Fruit fly (Drosophila melanogaster) whole organism, embryonic: ENCODE results near the gene Mst85C.

ENCODE experiments used
- CG10654 ChIP-seq: fragments of 200-800 bp; sonication (Bioruptor generic); optimal IDR thresholded peaks from 2 replicates; lab custom pipeline; 2016; ENCODE audit warnings: missing biosample characterization, missing genetic modification characterization
- CG10979 ChIP-seq: fragments of 200-800 bp; sonication (Bioruptor generic); optimal IDR thresholded peaks from 2 replicates; lab custom pipeline; 2018; ENCODE audit warnings: missing biosample characterization, mild to moderate bottlenecking, missing genetic modification characterization, moderate library complexity
- CG11093 ChIP-seq: fragments of 200-800 bp; sonication (Bioruptor generic); IDR thresholded peaks from 3 replicates; pipeline ENCODE4 v1.3.6; 2022; ENCODE audit warnings: missing biosample characterization, missing genetic modification characterization
- CG14050 ChIP-seq: fragments of 200-800 bp; sonication (Bioruptor generic); IDR thresholded peaks from 3 replicates; pipeline ENCODE4 v1.3.6; 2022; ENCODE audit warnings: missing biosample characterization, missing genetic modification characterization
- CG15011 ChIP-seq: fragments of 200-800 bp; sonication (Bioruptor generic); optimal IDR thresholded peaks from 3 replicates; lab custom pipeline; 2018; ENCODE audit warnings: missing biosample characterization, mild to moderate bottlenecking, missing genetic modification characterization
- CG1602 ChIP-seq: fragments of 200-800 bp; sonication (Bioruptor generic); optimal IDR thresholded peaks from 3 replicates; lab custom pipeline; 2016; ENCODE audit warnings: missing biosample characterization, missing genetic modification characterization
- CG2120 ChIP-seq: fragments of 200-800 bp; sonication (Bioruptor generic); optimal IDR thresholded peaks from 3 replicates; lab custom pipeline; 2016; ENCODE audit warnings: missing biosample characterization, missing genetic modification characterization
- CG2712 ChIP-seq: fragments of 200-800 bp; optimal IDR thresholded peaks from 3 replicates; lab custom pipeline; 2019; ENCODE audit warnings: missing biosample characterization, mild to moderate bottlenecking, missing genetic modification characterization, moderate library complexity
- CG2875 ChIP-seq: fragments of 200-800 bp; sonication (Bioruptor generic); optimal IDR thresholded peaks from 2 replicates; lab custom pipeline; 2017; ENCODE audit warnings: missing biosample characterization, mild to moderate bottlenecking, missing genetic modification characterization, missing genetic modification reagents
- CG30431 ChIP-seq: fragments of 200-800 bp; sonication (Bioruptor generic); optimal IDR thresholded peaks from 2 replicates; lab custom pipeline; 2017; ENCODE audit warnings: missing biosample characterization, missing genetic modification characterization
- CG31365 ChIP-seq: fragments of 200-800 bp; sonication (Bioruptor generic); optimal IDR thresholded peaks from 2 replicates; lab custom pipeline; 2018; ENCODE audit warnings: missing biosample characterization, mild to moderate bottlenecking, missing genetic modification characterization
- CG32532 ChIP-seq: fragments of 200-800 bp; sonication (Bioruptor generic); IDR thresholded peaks from 2 replicates; pipeline ENCODE4 v1.3.6; 2022; ENCODE audit warnings: missing biosample characterization, missing genetic modification characterization
- CG3847 ChIP-seq: fragments of 200-800 bp; sonication (Bioruptor generic); IDR thresholded peaks from 2 replicates; pipeline ENCODE4 v1.3.6; 2022; ENCODE audit warnings: missing biosample characterization, missing genetic modification characterization
- CG4404 ChIP-seq: fragments of 200-800 bp; sonication (Bioruptor generic); IDR thresholded peaks from 2 replicates; pipeline ENCODE4 v1.3.6; 2022; ENCODE audit warnings: missing biosample characterization, missing genetic modification characterization
- CG6683 ChIP-seq: fragments of 200-800 bp; sonication (Bioruptor generic); optimal IDR thresholded peaks from 2 replicates; lab custom pipeline; 2017; ENCODE audit warnings: missing biosample characterization, mild to moderate bottlenecking, missing genetic modification characterization, missing genetic modification reagents
- CG6854 ChIP-seq: fragments of 200-800 bp; sonication (Bioruptor generic); optimal IDR thresholded peaks from 3 replicates; lab custom pipeline; 2017; ENCODE audit warnings: missing biosample characterization, mild to moderate bottlenecking, missing genetic modification characterization
- CG7271 ChIP-seq: fragments of 200-800 bp; sonication (Bioruptor generic); optimal IDR thresholded peaks from 2 replicates; lab custom pipeline; 2018; ENCODE audit warnings: missing biosample characterization, mild to moderate bottlenecking, missing genetic modification characterization, moderate library complexity
- CG7372 ChIP-seq: fragments of 200-800 bp; sonication (Bioruptor generic); IDR thresholded peaks from 2 replicates; pipeline ENCODE4 v1.3.6; 2022; ENCODE audit warnings: missing biosample characterization, missing genetic modification characterization
- CG8765 ChIP-seq: fragments of 200-800 bp; sonication (Bioruptor generic); IDR thresholded peaks from 2 replicates; pipeline ENCODE4 v1.3.6; 2022; ENCODE audit warnings: missing biosample characterization, missing genetic modification characterization
- CG9609 ChIP-seq: fragments of 200-800 bp; sonication (Bioruptor generic); optimal IDR thresholded peaks from 3 replicates; lab custom pipeline; 2016; ENCODE audit warnings: missing biosample characterization, missing genetic modification characterization
- CG9727 ChIP-seq: fragments of 200-800 bp; sonication (Bioruptor generic); optimal IDR thresholded peaks from 3 replicates; lab custom pipeline; 2017; ENCODE audit warnings: missing biosample characterization, mild to moderate bottlenecking, missing genetic modification characterization
- CoRest ChIP-seq: fragments of 200-800 bp; sonication (Bioruptor generic); optimal IDR thresholded peaks from 3 replicates; lab custom pipeline; 2018; ENCODE audit warnings: missing biosample characterization, mild to moderate bottlenecking, missing genetic modification characterization, moderate library complexity
- Dad ChIP-seq: fragments of 200-800 bp; sonication (Bioruptor generic); optimal IDR thresholded peaks from 3 replicates; lab custom pipeline; 2016; ENCODE audit warnings: missing biosample characterization, missing genetic modification characterization
- Fer2 ChIP-seq: fragments of 200-800 bp; sonication (Bioruptor generic); optimal IDR thresholded peaks from 2 replicates; lab custom pipeline; 2018; ENCODE audit warnings: missing biosample characterization, mild to moderate bottlenecking, missing genetic modification characterization, moderate library complexity
- Gug ChIP-seq: fragments of 200-800 bp; sonication (Bioruptor generic); IDR thresholded peaks from 4 replicates; pipeline ENCODE4 v1.3.6; 2022; ENCODE audit warnings: missing biosample characterization, missing genetic modification characterization
- Hand ChIP-seq: fragments of 200-800 bp; sonication (Bioruptor generic); optimal IDR thresholded peaks from 2 replicates; lab custom pipeline; 2017; ENCODE audit warnings: mild to moderate bottlenecking, missing biosample characterization, missing genetic modification reagents, missing genetic modification characterization
- HmgZ ChIP-seq: fragments of 200-800 bp; sonication (Bioruptor generic); optimal IDR thresholded peaks from 2 replicates; lab custom pipeline; 2018; ENCODE audit warnings: missing biosample characterization, mild to moderate bottlenecking, missing genetic modification characterization
- Hr3 ChIP-seq: fragments of 200-800 bp; sonication (Bioruptor generic); optimal IDR thresholded peaks from 3 replicates; lab custom pipeline; 2016; ENCODE audit warnings: missing biosample characterization, missing genetic modification characterization
- Med ChIP-seq: fragments of 200-800 bp; sonication (Bioruptor generic); peaks from one replicate; lab custom pipeline; 2016; ENCODE audit warnings: missing biosample characterization, missing genetic modification characterization, mild to moderate bottlenecking, inconsistent platforms, moderate library complexity
- Mes4 ChIP-seq: fragments of 200-800 bp; sonication (Bioruptor generic); optimal IDR thresholded peaks from 2 replicates; lab custom pipeline; 2016; ENCODE audit warnings: missing biosample characterization, missing genetic modification characterization
- bsh ChIP-seq, 2 experiments: fragments of 200-800 bp; sonication (Bioruptor generic); optimal IDR thresholded peaks; 2 replicates each; lab custom pipeline; 2017 to 2018; ENCODE audit warnings: mild to moderate bottlenecking in 2 of 2, missing biosample characterization in 2 of 2, missing genetic modification characterization in 2 of 2, moderate library complexity in 1 of 2
- cato ChIP-seq: fragments of 200-800 bp; sonication (Bioruptor generic); optimal IDR thresholded peaks from 2 replicates; lab custom pipeline; 2016; ENCODE audit warnings: missing biosample characterization, missing genetic modification characterization, borderline replicate concordance
- crp ChIP-seq, 2 experiments: fragments of 200-800 bp; sonication (Bioruptor generic); optimal IDR thresholded peaks; 2 replicates in 1 of 2; 3 replicates in 1 of 2; lab custom pipeline; 2017; ENCODE audit warnings: missing biosample characterization in 2 of 2, missing genetic modification characterization in 2 of 2, mild to moderate bottlenecking in 1 of 2, moderate library complexity in 1 of 2
- dan ChIP-seq: fragments of 200-800 bp; sonication (Bioruptor generic); IDR thresholded peaks from 2 replicates; pipeline ENCODE4 v1.3.6; 2022; ENCODE audit warnings: missing biosample characterization, missing genetic modification characterization
- dmrt11E ChIP-seq: fragments of 200-800 bp; sonication (Bioruptor generic); optimal IDR thresholded peaks from 3 replicates; lab custom pipeline; 2018; ENCODE audit warnings: missing biosample characterization, mild to moderate bottlenecking, missing genetic modification characterization, moderate library complexity
- dpn ChIP-seq, 2 experiments: fragments of 200-800 bp; sonication (Bioruptor generic); optimal IDR thresholded peaks; 3 replicates each; lab custom pipeline; 2016; ENCODE audit warnings: missing biosample characterization in 2 of 2, missing genetic modification characterization in 2 of 2
- ewg ChIP-seq: fragments of 200-800 bp; sonication (Bioruptor generic); optimal IDR thresholded peaks from 3 replicates; lab custom pipeline; 2017; ENCODE audit warnings: mild to moderate bottlenecking, missing biosample characterization, missing genetic modification reagents, missing genetic modification characterization
- exex ChIP-seq: fragments of 200-800 bp; sonication (Bioruptor generic); optimal IDR thresholded peaks from 4 replicates; lab custom pipeline; 2018; ENCODE audit warnings: missing biosample characterization, mild to moderate bottlenecking, missing genetic modification characterization, moderate library complexity
- fd102C ChIP-seq: fragments of 200-800 bp; sonication (Bioruptor generic); optimal IDR thresholded peaks from 2 replicates; lab custom pipeline; 2018; ENCODE audit warnings: missing biosample characterization, mild to moderate bottlenecking, missing genetic modification characterization, moderate library complexity
- gcm ChIP-seq: fragments of 200-800 bp; sonication (Bioruptor generic); optimal IDR thresholded peaks from 2 replicates; lab custom pipeline; 2019; ENCODE audit warnings: missing biosample characterization, mild to moderate bottlenecking, missing genetic modification characterization, moderate library complexity
- gem ChIP-seq: fragments of 200-800 bp; sonication (Bioruptor generic); optimal IDR thresholded peaks from 2 replicates; lab custom pipeline; 2019; ENCODE audit warnings: missing biosample characterization, mild to moderate bottlenecking, missing genetic modification characterization, moderate library complexity
- nmo ChIP-seq: fragments of 200-800 bp; sonication (Bioruptor generic); optimal IDR thresholded peaks from 2 replicates; lab custom pipeline; 2018; ENCODE audit warnings: missing biosample characterization, mild to moderate bottlenecking, missing genetic modification characterization, moderate library complexity
- oc ChIP-seq: fragments of 200-800 bp; sonication (Bioruptor generic); optimal IDR thresholded peaks from 2 replicates; lab custom pipeline; 2018; ENCODE audit warnings: missing biosample characterization, mild to moderate bottlenecking, missing genetic modification characterization, moderate library complexity
- org-1 ChIP-seq: fragments of 200-800 bp; sonication (Bioruptor generic); optimal IDR thresholded peaks from 2 replicates; lab custom pipeline; 2017; ENCODE audit warnings: missing biosample characterization, missing genetic modification characterization
- sd ChIP-seq: fragments of 200-800 bp; sonication (Bioruptor generic); optimal IDR thresholded peaks from 3 replicates; lab custom pipeline; 2018; ENCODE audit warnings: missing biosample characterization, mild to moderate bottlenecking, missing genetic modification characterization, moderate library complexity
- tin ChIP-seq: fragments of 200-800 bp; sonication (Bioruptor generic); optimal IDR thresholded peaks from 3 replicates; lab custom pipeline; 2016; ENCODE audit warnings: missing biosample characterization, missing genetic modification characterization
- tll ChIP-seq, 2 experiments: fragments of 200-800 bp in 1 of 2; fragments of >200 bp in 1 of 2; sonication (Bioruptor generic) in 1 of 2; optimal IDR thresholded peaks; 2 replicates each; lab custom pipeline; 2017 to 2019; ENCODE audit warnings: missing biosample characterization in 2 of 2, missing genetic modification characterization in 2 of 2, mild to moderate bottlenecking in 1 of 2, moderate library complexity in 1 of 2
- toy ChIP-seq: fragments of 200-800 bp; sonication (Bioruptor generic); IDR thresholded peaks from 2 replicates; pipeline ENCODE4 v1.3.6; 2022; ENCODE audit warnings: missing biosample characterization, missing genetic modification characterization
- trem ChIP-seq: fragments of 200-800 bp; optimal IDR thresholded peaks from 3 replicates; lab custom pipeline; 2019; ENCODE audit warnings: missing biosample characterization, mild to moderate bottlenecking, missing genetic modification characterization, moderate library complexity

The Mst85C gene

dm6 chr3R:9054442-9055118 lies 6.1 kb downstream of the Mst85C start:
- TF ChIP-seq cato (GFP tag; lab: Kevin White, UChicago): peak; percentile 51
- TF ChIP-seq nmo (GFP tag; lab: Kevin White, UChicago): peak; percentile 34
- peak; percentile 13 for TF ChIP-seq trem (tag; lab: Kevin White, UChicago)
- TF ChIP-seq CG2120: peak; percentile 67
- TF ChIP-seq dpn (GFP tag; optimal IDR thresholded peaks at IDR 0.05; lab: Kevin White, UChicago): peak; percentile 12 to 59
- TF ChIP-seq CG2712 (tag; lab: Kevin White, UChicago): peak; percentile 70
- TF ChIP-seq sd (tag; lab: Kevin White, UChicago): peak; percentile 67
- peak; percentile 12 for TF ChIP-seq exex (tag; lab: Kevin White, UChicago)
- peak; percentile 36 for TF ChIP-seq ewg (GFP tag; lab: Kevin White, UChicago)
- peak; percentile 34 for TF ChIP-seq org-1 (GFP tag; lab: Kevin White, UChicago)
- TF ChIP-seq Fer2 (tag; lab: Kevin White, UChicago): peak; percentile 31
- no peak for TF ChIP-seq CG4404 (GFP tag; lab: Robert Waterston, UW)
- TF ChIP-seq Gug (GFP tag; lab: Robert Waterston, UW): peak; percentile 79
- peak; percentile 70 for TF ChIP-seq CG11093 (GFP tag; lab: Robert Waterston, UW)
- no peak for TF ChIP-seq CG7372
- TF ChIP-seq CG9609 (GFP tag; lab: Kevin White, UChicago): no peak
- peak; percentile 37 for TF ChIP-seq CG31365 (tag; lab: Kevin White, UChicago)
- no peak for TF ChIP-seq Mes4
- peak; percentile 25 for TF ChIP-seq CG10654 (GFP tag; lab: Kevin White, UChicago)
- peak; percentile 56 for TF ChIP-seq dmrt11E (tag; lab: Kevin White, UChicago)
- TF ChIP-seq CG1602 (GFP tag; lab: Kevin White, UChicago): peak; percentile 8
- TF ChIP-seq Hr3 (GFP tag; lab: Kevin White, UChicago): peak; percentile 39
- TF ChIP-seq gem (tag; lab: Kevin White, UChicago): peak; percentile 81
- TF ChIP-seq CG14050 (GFP tag; lab: Robert Waterston, UW): no peak
- peak in 1 of 2 experiments; percentile 51 for TF ChIP-seq tll (GFP tag; optimal IDR thresholded peaks at IDR 0.05; lab: Kevin White, UChicago)
- peak; percentile 66 for TF ChIP-seq CG10979 (tag; lab: Kevin White, UChicago)
- TF ChIP-seq CG15011 (GFP tag; lab: Kevin White, UChicago): peak; percentile 60
- no peak for TF ChIP-seq CG32532 (GFP tag; lab: Robert Waterston, UW)
- TF ChIP-seq CG6683 (GFP tag; lab: Kevin White, UChicago): peak; percentile 24
- peak; percentile 21 for TF ChIP-seq Hand (GFP tag; lab: Kevin White, UChicago)
- TF ChIP-seq tin: peak; percentile 22
- TF ChIP-seq CoRest (tag; lab: Kevin White, UChicago): peak; percentile 51
- no peak for TF ChIP-seq Dad (GFP tag; lab: Kevin White, UChicago)
- TF ChIP-seq dan: no peak
- TF ChIP-seq CG30431: peak; percentile 51
- peak; percentile 30 for TF ChIP-seq gcm (GFP tag; lab: Kevin White, UChicago)
- no peak for TF ChIP-seq fd102C
- TF ChIP-seq CG3847 (GFP tag; lab: Robert Waterston, UW): no peak
- TF ChIP-seq crp (GFP tag; optimal IDR thresholded peaks at IDR 0.05; lab: Kevin White, UChicago): peak in 1 of 2 experiments; percentile 42
- TF ChIP-seq CG7271: peak; percentile 6
- TF ChIP-seq Med (GFP tag; lab: Kevin White, UChicago): peak; percentile 0
- TF ChIP-seq toy: no peak
- no peak for TF ChIP-seq CG8765
- peak; percentile 48 for TF ChIP-seq HmgZ
- peak; percentile 53 for TF ChIP-seq oc (tag; lab: Kevin White, UChicago)
- TF ChIP-seq CG9727 (GFP tag; lab: Kevin White, UChicago): peak; percentile 62
- peak; percentile 35 for TF ChIP-seq CG6854
- peak in 1 of 2 experiments; percentile 76 for TF ChIP-seq bsh (GFP tag; optimal IDR thresholded peaks at IDR 0.05; lab: Kevin White, UChicago)
- TF ChIP-seq CG2875 (GFP tag; lab: Kevin White, UChicago): peak; percentile 40
